Worm (Caenorhabditis elegans): Measurements from ENCODE around the gene ina-1.

The ina-1 gene

DNA sequence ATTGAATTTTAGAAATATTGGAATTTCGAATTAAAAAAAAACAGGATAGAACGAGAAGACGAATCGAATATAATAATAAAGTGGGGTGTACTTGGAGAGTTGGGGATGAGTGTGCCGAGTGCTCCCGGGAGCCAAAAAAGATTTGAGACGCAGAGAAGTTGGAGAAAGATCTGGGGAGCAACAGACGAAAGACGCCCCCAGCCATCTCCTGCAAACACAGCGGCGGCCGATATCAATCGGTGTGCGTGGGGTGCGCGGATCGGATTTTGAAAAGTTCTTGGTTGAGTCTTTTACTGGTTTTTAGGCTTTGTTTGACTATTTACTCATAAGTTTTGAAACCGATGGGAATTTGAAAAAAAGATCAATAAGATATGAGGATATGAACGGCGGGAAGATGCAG, 18.8 kb downstream of the ina-1 start, which contains the start of gene nhl-1:
nhl-1 (minus strand) TSS at position 101 of the 400 bp plus-strand sequence.
- no peak for TF ChIP-seq npax-4 (tag; optimal IDR thresholded peaks at IDR 0.05)
- TF ChIP-seq ahr-1 (tag; optimal IDR thresholded peaks at IDR 0.05), result no peak

- TF ChIP-seq unc-42 (tag; optimal IDR thresholded peaks at IDR 0.05) (no peak), ztf-16 (tag; optimal IDR thresholded peaks at IDR 0.05) (no peak), unc-86 (tag; optimal IDR thresholded peaks at IDR 0.05) (no peak), elt-4 (tag; optimal IDR thresholded peaks at IDR 0.05) (no peak), ceh-6 (GFP tag; optimal IDR thresholded peaks at IDR 0.05) (no peak), ceh-9 (tag; optimal IDR thresholded peaks at IDR 0.05) (no peak), lin-11 (tag; optimal IDR thresholded peaks at IDR 0.05) (no peak), pax-1 (tag; optimal IDR thresholded peaks at IDR 0.05) (no peak), T23F11.4 (GFP tag; optimal IDR thresholded peaks at IDR 0.05) (no peak), Y22D7AL.16 (tag; optimal IDR thresholded peaks at IDR 0.05) (no peak)
Measured at ce11 chrIII:9152950-9153349, 19.7 kb downstream of the ina-1 start.

- TF ChIP-seq lim-6 (tag; optimal IDR thresholded peaks at IDR 0.05), result no peak
- peak; percentile 19 for TF ChIP-seq ceh-18 (tag; optimal IDR thresholded peaks at IDR 0.05)
- peak; percentile 33 for TF ChIP-seq nfya-1 (tag; optimal IDR thresholded peaks at IDR 0.05)
Measured at ce11 chrIII:9151782-9152181, 20.8 kb downstream of the ina-1 start.

DNA sequence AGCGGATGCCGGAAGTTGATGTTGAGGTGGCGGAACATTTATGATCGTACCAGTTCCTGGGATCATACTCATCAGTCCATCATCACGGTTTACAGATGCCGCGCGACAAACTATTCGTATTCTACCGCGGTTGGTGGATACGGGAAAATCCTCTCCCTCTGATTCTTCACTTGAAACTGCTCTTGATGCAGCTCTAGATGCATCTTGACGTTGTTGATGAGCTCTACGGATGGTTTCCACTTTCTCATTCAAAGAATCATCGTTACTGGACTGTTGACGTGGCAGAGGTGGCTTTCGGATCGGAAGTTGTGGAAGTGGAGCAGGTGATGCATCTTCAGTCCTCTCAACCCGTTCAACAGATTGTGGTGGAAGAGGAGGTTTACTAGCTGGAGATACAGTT, 23.5 kb downstream of the ina-1 start:
- TF ChIP-seq mec-3 (tag; optimal IDR thresholded peaks at IDR 0.05; ENCODE audit: borderline replicate concordance), result no peak
- TF ChIP-seq pros-1 (tag; optimal IDR thresholded peaks at IDR 0.05), result no peak
- no peak for TF ChIP-seq ztf-16 (tag; optimal IDR thresholded peaks at IDR 0.05)
- no peak for TF ChIP-seq lin-11 (tag; optimal IDR thresholded peaks at IDR 0.05)
- no peak for TF ChIP-seq nfya-1 (tag; optimal IDR thresholded peaks at IDR 0.05)
- TF ChIP-seq pat-9 (tag; optimal IDR thresholded peaks at IDR 0.05), result no peak
- no peak for TF ChIP-seq dve-1 (tag; optimal IDR thresholded peaks at IDR 0.05)

DNA sequence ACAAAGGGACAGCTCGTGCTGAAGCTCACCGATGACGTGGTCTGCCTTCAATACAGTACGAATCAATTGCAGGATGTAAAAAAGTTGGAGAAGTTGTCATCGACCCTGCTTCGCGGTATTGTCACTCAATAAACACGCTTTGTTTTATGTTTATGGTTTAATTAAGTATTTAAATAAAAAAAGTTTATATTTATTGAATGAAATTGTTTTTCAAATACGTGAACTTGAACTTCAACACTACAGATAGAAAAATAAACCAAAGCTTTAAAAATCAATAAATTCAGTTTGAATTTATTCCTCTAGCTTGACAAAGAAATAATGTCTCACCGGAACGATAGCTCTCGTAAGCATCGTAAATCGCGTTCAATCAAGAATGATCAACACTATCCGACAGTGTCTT, 26.8 kb downstream of the ina-1 start, which contains the start of gene ZK512.8:
ZK512.8 (plus strand) TSS at position 301 of the 400 bp plus-strand sequence.
- TF ChIP-seq ahr-1 (tag; optimal IDR thresholded peaks at IDR 0.05) (no peak), pat-9 (tag; optimal IDR thresholded peaks at IDR 0.05) (no peak), C38D4.7 (GFP tag; optimal IDR thresholded peaks at IDR 0.05) (no peak), elt-2 (tag; optimal IDR thresholded peaks at IDR 0.05) (no peak), ztf-16 (tag; optimal IDR thresholded peaks at IDR 0.05) (no peak), unc-3 (GFP tag; conservative IDR thresholded peaks at IDR 0.05) (no peak), unc-3 (tag; optimal IDR thresholded peaks at IDR 0.05) (no peak), gmeb-2 (tag; optimal IDR thresholded peaks at IDR 0.05) (no peak), fkh-10 (GFP tag; optimal IDR thresholded peaks at IDR 0.05) (no peak), ceh-14 (tag; optimal IDR thresholded peaks at IDR 0.05) (no peak), tbx-2 (tag; optimal IDR thresholded peaks at IDR 0.05) (no peak), ttx-3 (tag; optimal IDR thresholded peaks at IDR 0.05) (no peak), nhr-11 (tag; optimal IDR thresholded peaks at IDR 0.05) (no peak), ceh-30 (tag; optimal IDR thresholded peaks at IDR 0.05) (no peak), pha-2 (tag; optimal IDR thresholded peaks at IDR 0.05) (no peak)

- peak; percentile 8 for TF ChIP-seq unc-42 (tag; optimal IDR thresholded peaks at IDR 0.05)
- no peak for TF ChIP-seq odd-2 (tag; optimal IDR thresholded peaks at IDR 0.05)
- no peak for TF ChIP-seq pag-3 (tag; optimal IDR thresholded peaks at IDR 0.05; ENCODE audit: borderline replicate concordance)
- no peak for TF ChIP-seq fkh-10 (GFP tag; optimal IDR thresholded peaks at IDR 0.05)
- no peak for TF ChIP-seq madf-2 (tag; optimal IDR thresholded peaks at IDR 0.05)
- no peak for TF ChIP-seq pha-2 (tag; optimal IDR thresholded peaks at IDR 0.05)
Measured at ce11 chrIII:9144744-9145390, 27.7 kb downstream of the ina-1 start, which contains the start of the genes ZK512.2 and ZK512.4. Gene ZK512.2, minus strand, starts transcription at chrIII:9144794. Gene ZK512.4, plus strand, starts transcription at chrIII:9145340.

Measured in whole organism, late embryonic.